Worm (Caenorhabditis elegans): Measurements from ENCODE around the gene C18A11.3.

C18A11.3 gene

DNA sequence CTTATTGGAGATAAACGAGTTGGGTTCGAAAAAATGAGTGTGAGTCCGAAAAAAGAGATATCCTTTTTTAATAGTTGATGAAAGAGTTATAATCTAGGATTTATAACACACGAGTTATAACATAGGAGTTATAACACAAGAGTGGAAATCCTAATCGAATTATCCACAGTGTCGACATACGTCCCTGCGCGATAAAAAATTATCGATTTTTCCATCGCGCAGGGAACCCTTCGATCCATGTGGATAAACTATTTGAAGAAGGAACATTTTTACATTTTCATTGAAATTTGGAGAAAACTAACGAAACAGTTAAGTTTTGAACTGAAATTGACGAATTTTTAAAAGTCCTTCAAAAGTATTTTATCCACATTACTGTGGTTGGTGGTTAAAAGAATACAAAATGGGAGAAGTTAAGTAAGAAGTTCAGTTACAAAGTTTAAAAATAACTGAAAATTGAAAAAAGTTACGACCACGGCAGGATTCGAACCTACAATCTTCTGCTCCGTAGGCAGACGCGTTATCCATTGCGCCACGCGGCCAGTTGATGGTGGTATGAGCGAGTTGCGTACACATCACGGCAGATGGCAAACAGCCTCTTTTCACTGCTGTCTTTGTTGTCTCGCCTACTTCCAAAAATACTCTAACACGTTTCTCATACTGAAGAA is 24.6 kb upstream of the C18A11.3 start:
- peak; percentile 20 for TF ChIP-seq nhr-23 (tag; optimal IDR thresholded peaks at IDR 0.05)
- peak; percentile 80 for TF ChIP-seq dmd-4 (tag; optimal IDR thresholded peaks at IDR 0.05)
- TF ChIP-seq crh-2 (tag; optimal IDR thresholded peaks at IDR 0.05) = peak; percentile 100
- TF ChIP-seq mbf-1 (tag; optimal IDR thresholded peaks at IDR 0.05) = peak; percentile 81
- peak; percentile 98 for TF ChIP-seq fos-1 (tag; optimal IDR thresholded peaks at IDR 0.05)
- TF ChIP-seq nhr-237 (tag; optimal IDR thresholded peaks at IDR 0.05) = peak; percentile 97
- peak; percentile 94 for TF ChIP-seq gmeb-1 (tag; optimal IDR thresholded peaks at IDR 0.05)
- peak; percentile 94 to 96 for TF ChIP-seq mdl-1 (tag; optimal IDR thresholded peaks at IDR 0.05)
- peak; percentile 95 to 97 for TF ChIP-seq lsy-2 (tag; optimal IDR thresholded peaks at IDR 0.05)
- TF ChIP-seq elt-3 (tag; optimal IDR thresholded peaks at IDR 0.05) = peak; percentile 64
- peak; percentile 72 for TF ChIP-seq ZK546.5 (tag; optimal IDR thresholded peaks at IDR 0.05)
- TF ChIP-seq lin-39 (tag; optimal IDR thresholded peaks at IDR 0.05) = peak; percentile 98
- peak; percentile 99 for TF ChIP-seq nhr-10 (tag; optimal IDR thresholded peaks at IDR 0.05)
- peak; percentile 55 for TF ChIP-seq nhr-11 (tag; optimal IDR thresholded peaks at IDR 0.05)
- TF ChIP-seq unc-39 (tag; optimal IDR thresholded peaks at IDR 0.05) = no peak
- peak; percentile 98 for TF ChIP-seq lin-13 (GFP tag; optimal IDR thresholded peaks at IDR 0.05)
- peak; percentile 95 for TF ChIP-seq ceh-16 (tag; optimal IDR thresholded peaks at IDR 0.05)
- TF ChIP-seq peb-1 (tag; optimal IDR thresholded peaks at IDR 0.05) = no peak
- TF ChIP-seq mab-5 (tag; optimal IDR thresholded peaks at IDR 0.05) = peak; percentile 99
- TF ChIP-seq ztf-4 (tag; optimal IDR thresholded peaks at IDR 0.05) = peak; percentile 99
- peak; percentile 78 for TF ChIP-seq R02D3.7 (tag; optimal IDR thresholded peaks at IDR 0.05)
- TF ChIP-seq ztf-1 (GFP tag; conservative IDR thresholded peaks at IDR 0.05) = peak; percentile 80; the same call in 1 of the 2 replicates
- TF ChIP-seq sem-4 (tag; optimal IDR thresholded peaks at IDR 0.05) = peak; percentile 98
- peak; percentile 72 for TF ChIP-seq blmp-1 (tag; optimal IDR thresholded peaks at IDR 0.05; ENCODE audit: insufficient read depth)
- TF ChIP-seq ama-1 (optimal IDR thresholded peaks at IDR 0.05) = peak; percentile 84
- peak; percentile 100 for TF ChIP-seq nhr-6 (tag; optimal IDR thresholded peaks at IDR 0.05)
- peak; percentile 99 for TF ChIP-seq nhr-25 (tag; optimal IDR thresholded peaks at IDR 0.05)
- peak; percentile 88 for TF ChIP-seq snpc-4 (tag; optimal IDR thresholded peaks at IDR 0.05)
- peak; percentile 86 for TF ChIP-seq lin-11 (tag; optimal IDR thresholded peaks at IDR 0.05)
- TF ChIP-seq ceh-82 (tag; optimal IDR thresholded peaks at IDR 0.05) = peak; percentile 97
- TF ChIP-seq nhr-129 (tag; optimal IDR thresholded peaks at IDR 0.05) = peak; percentile 100
- no peak for TF ChIP-seq alr-1 (tag; optimal IDR thresholded peaks at IDR 0.05)
- TF ChIP-seq F13H6.1 (tag; optimal IDR thresholded peaks at IDR 0.05) = peak; percentile 99
- peak; percentile 99 for TF ChIP-seq egl-27 (tag; optimal IDR thresholded peaks at IDR 0.05)
- TF ChIP-seq nhr-21 (tag; optimal IDR thresholded peaks at IDR 0.05) = peak; percentile 100
- TF ChIP-seq unc-62 (GFP tag; optimal IDR thresholded peaks at IDR 0.05) = peak; percentile 97
- peak; percentile 98 for TF ChIP-seq sma-9 (GFP tag; optimal IDR thresholded peaks at IDR 0.05)
- no peak for TF ChIP-seq sma-9 (tag; optimal IDR thresholded peaks at IDR 0.05)
- peak; percentile 99 for TF ChIP-seq unc-55 (GFP tag; optimal IDR thresholded peaks at IDR 0.05)
- TF ChIP-seq aly-2 (tag; optimal IDR thresholded peaks at IDR 0.05) = no peak
- TF ChIP-seq skn-1 (tag; optimal IDR thresholded peaks at IDR 0.05) = peak; percentile 95
- TF ChIP-seq elt-1 (tag; optimal IDR thresholded peaks at IDR 0.05) = no peak
- peak; percentile 97 for TF ChIP-seq C34F6.9 (tag; optimal IDR thresholded peaks at IDR 0.05)
- TF ChIP-seq sma-3 (GFP tag; optimal IDR thresholded peaks at IDR 0.05) = peak; percentile 99
- peak; percentile 96 for TF ChIP-seq nhr-77 (tag; optimal IDR thresholded peaks at IDR 0.05)
- peak; percentile 99 for TF ChIP-seq zag-1 (tag; optimal IDR thresholded peaks at IDR 0.05)
- peak; percentile 66 for TF ChIP-seq nhr-12 (tag; optimal IDR thresholded peaks at IDR 0.05)
- TF ChIP-seq Y55F3AM.14 (GFP tag; optimal IDR thresholded peaks at IDR 0.05) = peak; percentile 96
- TF ChIP-seq ztf-11 (tag; optimal IDR thresholded peaks at IDR 0.05) = peak; percentile 83

Data from whole organism, L2 larva.